Fruit fly (Drosophila melanogaster) ovary, adult (tissue): ENCODE measurements around the gene Obp73a.
A peak's percentile ranks its signal among the peaks of the same experiment; 100 is the strongest.
"Not testable (repeated sequence)": the region's sequence is repeated elsewhere in the genome, so short reads cannot be mapped to it uniquely, and the experiment has no call there.

Experiments
- CG17801 ChIP-seq: fragments of 200-800 bp; optimal IDR thresholded peaks from 2 replicates; lab custom pipeline; 2019; ENCODE audit warnings: missing biosample characterization, mild to moderate bottlenecking, missing genetic modification characterization, moderate library complexity; ENCODE audit not compliant: partially characterized antibody

Gene Obp73a

dm6 chr3L:16944061-16944460, at the start of gene Obp73a:
TSS of gene Obp73a (plus strand) at chr3L:16944361.
- TF ChIP-seq CG17801 = no peak

dm6 chr3L:16896408-16896807, 47.8 kb upstream of the Obp73a start:
- TF ChIP-seq CG17801 = no peak

- TF ChIP-seq CG17801 = no peak
Measured at dm6 chr3L:16910466-16910865, 33.7 kb upstream of the Obp73a start.

- TF ChIP-seq CG17801 = no peak
Measured at dm6 chr3L:16914113-16914512, 30.0 kb upstream of the Obp73a start.

dm6 chr3L:16915766-16916476, 28.2 kb upstream of the Obp73a start:
- TF ChIP-seq CG17801 = peak; percentile 25

- TF ChIP-seq CG17801 = no peak
Measured at dm6 chr3L:16917409-16918173, 26.6 kb upstream of the Obp73a start.

- no peak for TF ChIP-seq CG17801
Measured at dm6 chr3L:16922952-16923351, 21.2 kb upstream of the Obp73a start, which contains the start of gene CG13028. TSS of gene CG13028 (plus strand) at chr3L:16923252.

- TF ChIP-seq CG17801 = no peak
Measured at dm6 chr3L:16927375-16927774, 16.8 kb upstream of the Obp73a start, which contains the start of gene CG13023. TSS of gene CG13023 (minus strand) at chr3L:16927434.

- no peak for TF ChIP-seq CG17801
Measured at dm6 chr3L:16930522-16930921, 13.6 kb upstream of the Obp73a start.

- no peak for TF ChIP-seq CG17801
Measured at dm6 chr3L:16935284-16935683, 8.9 kb upstream of the Obp73a start, which contains the start of gene CG11905. TSS of gene CG11905 (minus strand) at chr3L:16935536.

dm6 chr3L:16936689-16937088, 7.5 kb upstream of the Obp73a start:
- no peak for TF ChIP-seq CG17801

dm6 chr3L:16938852-16939251, 5.3 kb upstream of the Obp73a start, which contains the start of gene CG13022:
TSS of gene CG13022 (minus strand) at chr3L:16938952.
- no peak for TF ChIP-seq CG17801

- no peak for TF ChIP-seq CG17801
Measured at dm6 chr3L:16941319-16941718, 2.8 kb upstream of the Obp73a start.

dm6 chr3L:16954522-16954921, 10.4 kb downstream of the Obp73a start, which contains the start of gene Ogdh:
TSS of gene Ogdh (plus strand) at chr3L:16954822.
- not testable (repeated sequence) for TF ChIP-seq CG17801

- peak; percentile 48 for TF ChIP-seq CG17801
Measured at dm6 chr3L:16955219-16956002, 11.2 kb downstream of the Obp73a start.

- TF ChIP-seq CG17801 = no peak
Measured at dm6 chr3L:16956003-16956767, 12.0 kb downstream of the Obp73a start.
